Worm (Caenorhabditis elegans) whole organism, L3 larva: ENCODE data around the gene spe-27.

Source experiments
- ceh-9 ChIP-seq: sonication (generic microtip); optimal IDR thresholded peaks from 2 replicates; lab custom pipeline; 2018; ENCODE audit warnings: missing biosample characterization, missing genetic modification characterization
- elt-2 ChIP-seq: sonication (generic microtip); optimal IDR thresholded peaks from 2 replicates; lab custom pipeline; 2016; ENCODE audit warnings: missing genetic modification reagents, mild to moderate bottlenecking, missing genetic modification characterization, missing compliant biosample characterization
- mml-1 ChIP-seq: fragments of 150-350 bp; sonication (generic microtip); optimal IDR thresholded peaks from 3 replicates; lab custom pipeline; 2014; ENCODE audit warnings: missing biosample characterization, missing genetic modification characterization
- nhr-11 ChIP-seq: fragments of 150-350 bp; optimal IDR thresholded peaks from 2 replicates; lab custom pipeline; 2014; ENCODE audit warnings: missing biosample characterization, missing genetic modification characterization
- nhr-77 ChIP-seq: fragments of 150-350 bp; optimal IDR thresholded peaks from 2 replicates; lab custom pipeline; 2014; ENCODE audit warnings: missing biosample characterization, missing genetic modification characterization
- snpc-4 ChIP-seq: fragments of 150-350 bp; optimal IDR thresholded peaks from 2 replicates; lab custom pipeline; 2014; ENCODE audit warnings: missing biosample characterization, missing genetic modification characterization
- zag-1 ChIP-seq: fragments of 150-350 bp; optimal IDR thresholded peaks from 2 replicates; lab custom pipeline; 2014; ENCODE audit warnings: missing biosample characterization, missing genetic modification characterization

DNA sequence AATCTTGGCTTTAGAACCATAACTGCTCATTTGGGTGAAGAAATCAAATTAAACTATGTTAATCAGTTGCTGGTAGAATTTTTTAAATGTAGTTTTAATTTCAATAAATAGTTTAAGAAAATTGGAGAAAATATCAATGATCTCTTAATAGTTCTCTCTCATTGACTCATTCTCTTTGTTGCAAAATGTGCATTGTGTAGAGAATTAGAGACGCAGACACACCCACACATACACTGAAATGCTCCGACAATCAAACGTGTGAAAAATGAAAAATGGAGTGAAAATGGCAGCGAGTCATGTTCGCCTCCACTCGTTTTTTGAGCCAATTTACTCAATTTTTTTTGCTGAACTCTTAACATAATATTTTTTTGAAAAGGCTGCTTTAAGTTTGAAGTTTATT, 44.8 kb downstream of the spe-27 start:
- TF ChIP-seq zag-1 (tag; lab: Kevin White, UChicago): no peak
- no peak for TF ChIP-seq ceh-9 (tag; lab: Kevin White, UChicago)
- no peak for TF ChIP-seq nhr-77 (tag; lab: Kevin White, UChicago)
- no peak for TF ChIP-seq mml-1 (tag; lab: Kevin White, UChicago)
- no peak for TF ChIP-seq nhr-11 (tag; lab: Kevin White, UChicago)
- TF ChIP-seq elt-2 (tag; lab: Kevin White, UChicago): peak; percentile 4
- TF ChIP-seq snpc-4 (tag; lab: Kevin White, UChicago): no peak
